Worm (Caenorhabditis elegans) whole organism, L1 larva: ENCODE results near the gene K08D8.10.

Source experiments
- blmp-1 ChIP-seq: fragments of 150-350 bp; optimal IDR thresholded peaks from 2 replicates; lab custom pipeline; 2014; ENCODE audit warnings: missing biosample characterization, missing genetic modification characterization
- egl-27 ChIP-seq, 2 experiments: fragments of 150-350 bp in 1 of 2; sonication (generic microtip); optimal IDR thresholded peaks; 3 replicates each; lab custom pipeline; 2017 to 2018; ENCODE audit warnings: missing biosample characterization in 2 of 2, missing genetic modification characterization in 2 of 2, missing genetic modification reagents in 2 of 2
- fos-1 ChIP-seq: fragments of 150-350 bp; optimal IDR thresholded peaks from 2 replicates; lab custom pipeline; 2014; ENCODE audit warnings: missing biosample characterization, missing genetic modification characterization
- lin-13 ChIP-seq: fragments of 150-350 bp; optimal IDR thresholded peaks from 2 replicates; lab custom pipeline; 2014; ENCODE audit warnings: missing biosample characterization, missing genetic modification reagents, missing genetic modification characterization
- lin-39 ChIP-seq: fragments of 150-350 bp; optimal IDR thresholded peaks from 2 replicates; lab custom pipeline; 2014; ENCODE audit warnings: missing biosample characterization, missing genetic modification reagents, missing genetic modification characterization

DNA sequence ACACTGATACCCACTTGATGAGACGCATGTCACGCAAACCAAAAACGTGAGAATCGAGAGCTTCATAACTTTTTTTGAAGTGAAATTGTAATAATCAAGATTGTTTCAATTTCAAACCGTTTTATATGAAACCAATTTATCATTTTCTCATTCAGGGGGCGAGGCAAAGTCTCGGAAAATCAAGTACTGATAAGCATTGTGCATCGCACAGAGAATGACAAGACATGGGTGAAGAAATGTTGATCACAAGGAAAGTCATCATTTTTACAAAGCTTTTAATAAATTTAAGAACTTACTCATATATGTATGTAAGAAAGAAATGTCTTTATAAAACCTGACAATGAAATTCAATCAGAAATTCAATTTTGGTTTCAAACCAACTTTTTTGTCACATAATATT, 6.2 kb downstream of the K08D8.10 start, which contains the start of gene K08D8.3:
- TF ChIP-seq lin-13 (GFP tag; lab: Kevin White, UChicago): no peak
- no peak for TF ChIP-seq lin-39 (tag; lab: Kevin White, UChicago)
- no peak for TF ChIP-seq fos-1 (tag; lab: Kevin White, UChicago)
- no peak for TF ChIP-seq blmp-1 (tag; lab: Kevin White, UChicago)
- TF ChIP-seq egl-27 (tag; optimal IDR thresholded peaks at IDR 0.05; lab: Kevin White, UChicago): no peak
